Fruit fly (Drosophila melanogaster): ENCODE data around the gene CG8945.

- TF ChIP-seq CTCF (optimal IDR thresholded peaks at IDR 0.05) (no peak), CG8478 (optimal IDR thresholded peaks at IDR 0.05) (no peak)
Measured at dm6 chrX:17105707-17106106, 18.2 kb upstream of the CG8945 start, which contains the start of gene Arpc3B.
